Fruit fly (Drosophila melanogaster) whole organism, embryonic: ENCODE data around the gene ND-24L.

Experiments
- CG1024 ChIP-seq: fragments of 200-800 bp; sonication (Bioruptor generic); IDR thresholded peaks from 2 replicates; pipeline ENCODE4 v1.3.6; 2022; ENCODE audit warnings: missing biosample characterization, missing genetic modification characterization
- CG10321 ChIP-seq: fragments of 200-800 bp; sonication (Bioruptor generic); IDR thresholded peaks from 2 replicates; pipeline ENCODE4 v1.3.6; 2022; ENCODE audit warnings: missing biosample characterization, missing genetic modification characterization
- CG11398 ChIP-seq: fragments of 200-800 bp; sonication (Bioruptor generic); optimal IDR thresholded peaks from 2 replicates; lab custom pipeline; 2016; ENCODE audit warnings: missing biosample characterization, missing genetic modification characterization
- CG12155 ChIP-seq: fragments of 200-800 bp; sonication (Bioruptor generic); optimal IDR thresholded peaks from 3 replicates; lab custom pipeline; 2016; ENCODE audit warnings: missing biosample characterization, missing genetic modification characterization
- CG12659 ChIP-seq: fragments of 200-800 bp; sonication (Bioruptor generic); optimal IDR thresholded peaks from 3 replicates; lab custom pipeline; 2017; ENCODE audit warnings: mild to moderate bottlenecking, missing biosample characterization, missing genetic modification reagents, missing genetic modification characterization
- CG17568 ChIP-seq: fragments of 200-800 bp; sonication (Bioruptor generic); optimal IDR thresholded peaks from 2 replicates; lab custom pipeline; 2018; ENCODE audit warnings: missing biosample characterization, mild to moderate bottlenecking, missing genetic modification characterization, moderate library complexity
- CG17829 ChIP-seq: fragments of 200-800 bp; optimal IDR thresholded peaks from 2 replicates; lab custom pipeline; 2019; ENCODE audit warnings: missing biosample characterization, mild to moderate bottlenecking, missing genetic modification characterization, moderate library complexity
- CG18011 ChIP-seq: fragments of 200-800 bp; sonication (Bioruptor generic); optimal IDR thresholded peaks from 2 replicates; lab custom pipeline; 2017; ENCODE audit warnings: missing biosample characterization, missing genetic modification characterization, mild to moderate bottlenecking, moderate library complexity, missing genotype
- CG2199 ChIP-seq: fragments of 200-800 bp; sonication (Bioruptor generic); IDR thresholded peaks from 3 replicates; pipeline ENCODE4 v1.3.6; 2022; ENCODE audit warnings: missing biosample characterization, missing genetic modification characterization
- CG2889 ChIP-seq: fragments of 200-800 bp; sonication (Bioruptor generic); IDR thresholded peaks from 3 replicates; pipeline ENCODE4 v1.3.6; 2022; ENCODE audit warnings: missing biosample characterization, missing genetic modification characterization
- CG30020 ChIP-seq: fragments of 200-800 bp; optimal IDR thresholded peaks from 2 replicates; lab custom pipeline; 2019; ENCODE audit warnings: missing biosample characterization, mild to moderate bottlenecking, missing genetic modification characterization, moderate library complexity
- CG31365 ChIP-seq: fragments of 200-800 bp; sonication (Bioruptor generic); optimal IDR thresholded peaks from 2 replicates; lab custom pipeline; 2018; ENCODE audit warnings: missing biosample characterization, mild to moderate bottlenecking, missing genetic modification characterization
- CG32532 ChIP-seq: fragments of 200-800 bp; sonication (Bioruptor generic); IDR thresholded peaks from 2 replicates; pipeline ENCODE4 v1.3.6; 2022; ENCODE audit warnings: missing biosample characterization, missing genetic modification characterization
- CG7745 ChIP-seq: fragments of 200-800 bp; sonication (Bioruptor generic); optimal IDR thresholded peaks from 2 replicates; lab custom pipeline; 2018; ENCODE audit warnings: missing biosample characterization, mild to moderate bottlenecking, missing genetic modification characterization, moderate library complexity
- CG8089 ChIP-seq: fragments of 200-800 bp; sonication (Bioruptor generic); optimal IDR thresholded peaks from 3 replicates; lab custom pipeline; 2016; ENCODE audit warnings: missing biosample characterization, missing genetic modification characterization
- CG8388 ChIP-seq: fragments of 200-800 bp; sonication (Bioruptor generic); optimal IDR thresholded peaks from 2 replicates; lab custom pipeline; 2019; ENCODE audit warnings: missing biosample characterization, mild to moderate bottlenecking, missing genetic modification characterization, moderate library complexity
- CG8924 ChIP-seq: fragments of 200-800 bp; optimal IDR thresholded peaks from 3 replicates; lab custom pipeline; 2019; ENCODE audit warnings: missing biosample characterization, mild to moderate bottlenecking, missing genetic modification characterization, moderate library complexity
- CTCF ChIP-seq: fragments of 200-800 bp; sonication (Bioruptor generic); optimal IDR thresholded peaks from 2 replicates; lab custom pipeline; 2017; ENCODE audit warnings: missing biosample characterization, mild to moderate bottlenecking, missing genetic modification characterization, moderate library complexity
- CoRest ChIP-seq: fragments of 200-800 bp; sonication (Bioruptor generic); optimal IDR thresholded peaks from 3 replicates; lab custom pipeline; 2018; ENCODE audit warnings: missing biosample characterization, mild to moderate bottlenecking, missing genetic modification characterization, moderate library complexity
- Elba2 ChIP-seq: fragments of 200-800 bp; sonication (Bioruptor generic); optimal IDR thresholded peaks from 3 replicates; lab custom pipeline; 2016; ENCODE audit warnings: missing biosample characterization, missing genetic modification characterization
- Ets97D ChIP-seq: fragments of 200-800 bp; sonication (Bioruptor generic); optimal IDR thresholded peaks from 3 replicates; lab custom pipeline; 2016; ENCODE audit warnings: missing biosample characterization, missing genetic modification characterization
- HHEX ChIP-seq: fragments of 200-800 bp; sonication (Bioruptor generic); optimal IDR thresholded peaks from 3 replicates; lab custom pipeline; 2017; ENCODE audit warnings: missing biosample characterization, mild to moderate bottlenecking, missing genetic modification characterization, missing genetic modification reagents
- Hmx ChIP-seq: fragments of 200-800 bp; sonication (Bioruptor generic); optimal IDR thresholded peaks from 2 replicates; lab custom pipeline; 2016; ENCODE audit warnings: missing biosample characterization, missing genetic modification characterization
- Sin3A ChIP-seq: fragments of >200 bp; optimal IDR thresholded peaks from 2 replicates; lab custom pipeline; 2018
- amos ChIP-seq: fragments of 200-800 bp; sonication (Bioruptor generic); IDR thresholded peaks from 2 replicates; pipeline ENCODE4 v1.3.6; 2022; ENCODE audit warnings: missing biosample characterization, missing genetic modification characterization; ENCODE audit not compliant: partially characterized antibody
- ato ChIP-seq: fragments of 200-800 bp; sonication (Bioruptor generic); IDR thresholded peaks from 2 replicates; pipeline ENCODE4 v1.3.6; 2022; ENCODE audit warnings: missing biosample characterization, missing genetic modification characterization; ENCODE audit not compliant: partially characterized antibody
- caup ChIP-seq: fragments of 200-800 bp; sonication (Bioruptor generic); optimal IDR thresholded peaks from 3 replicates; lab custom pipeline; 2017; ENCODE audit warnings: missing biosample characterization, mild to moderate bottlenecking, missing genetic modification characterization, moderate library complexity; ENCODE audit not compliant: severe bottlenecking
- corto ChIP-seq: fragments of 200-800 bp; sonication (Bioruptor generic); optimal IDR thresholded peaks from 2 replicates; lab custom pipeline; 2016; ENCODE audit warnings: missing biosample characterization, mild to moderate bottlenecking, missing genetic modification characterization, moderate library complexity
- crp ChIP-seq, 2 experiments: fragments of 200-800 bp; sonication (Bioruptor generic); optimal IDR thresholded peaks; 2 replicates in 1 of 2; 3 replicates in 1 of 2; lab custom pipeline; 2017; ENCODE audit warnings: missing biosample characterization in 2 of 2, missing genetic modification characterization in 2 of 2, mild to moderate bottlenecking in 1 of 2, moderate library complexity in 1 of 2
- ewg ChIP-seq: fragments of 200-800 bp; sonication (Bioruptor generic); optimal IDR thresholded peaks from 3 replicates; lab custom pipeline; 2017; ENCODE audit warnings: mild to moderate bottlenecking, missing biosample characterization, missing genetic modification reagents, missing genetic modification characterization
- ftz-f1 ChIP-seq: fragments of 200-800 bp; sonication (Bioruptor generic); optimal IDR thresholded peaks from 2 replicates; lab custom pipeline; 2016; ENCODE audit warnings: missing biosample characterization, missing genetic modification characterization
- gcm ChIP-seq: fragments of 200-800 bp; sonication (Bioruptor generic); optimal IDR thresholded peaks from 2 replicates; lab custom pipeline; 2019; ENCODE audit warnings: missing biosample characterization, mild to moderate bottlenecking, missing genetic modification characterization, moderate library complexity
- gro ChIP-seq: fragments of 200-800 bp; sonication (Bioruptor generic); optimal IDR thresholded peaks from 2 replicates; lab custom pipeline; 2016; ENCODE audit warnings: missing biosample characterization, missing genetic modification characterization
- gsb-n ChIP-seq: fragments of 200-800 bp; sonication (Bioruptor generic); optimal IDR thresholded peaks from 3 replicates; lab custom pipeline; 2018; ENCODE audit warnings: missing biosample characterization, mild to moderate bottlenecking, missing genetic modification characterization
- ind ChIP-seq: fragments of 200-800 bp; sonication (Bioruptor generic); optimal IDR thresholded peaks from 3 replicates; lab custom pipeline; 2016; ENCODE audit warnings: missing biosample characterization, missing genetic modification characterization
- jumu ChIP-seq: fragments of 200-800 bp; sonication (Bioruptor generic); optimal IDR thresholded peaks from 3 replicates; lab custom pipeline; 2016; ENCODE audit warnings: missing biosample characterization, missing genetic modification characterization
- lab ChIP-seq: fragments of 200-800 bp; sonication (Bioruptor generic); optimal IDR thresholded peaks from 3 replicates; lab custom pipeline; 2017; ENCODE audit warnings: missing biosample characterization, missing genetic modification characterization, mild to moderate bottlenecking, moderate library complexity, missing genetic modification reagents
- oc ChIP-seq: fragments of 200-800 bp; sonication (Bioruptor generic); optimal IDR thresholded peaks from 2 replicates; lab custom pipeline; 2018; ENCODE audit warnings: missing biosample characterization, mild to moderate bottlenecking, missing genetic modification characterization, moderate library complexity
- org-1 ChIP-seq: fragments of 200-800 bp; sonication (Bioruptor generic); optimal IDR thresholded peaks from 2 replicates; lab custom pipeline; 2017; ENCODE audit warnings: missing biosample characterization, missing genetic modification characterization
- pho ChIP-seq: fragments of 200-800 bp; sonication (Bioruptor generic); optimal IDR thresholded peaks from 2 replicates; lab custom pipeline; 2016; ENCODE audit warnings: missing biosample characterization, missing genetic modification characterization
- phol ChIP-seq: fragments of 200-800 bp; sonication (Bioruptor generic); optimal IDR thresholded peaks from 3 replicates; lab custom pipeline; 2018; ENCODE audit warnings: missing biosample characterization, mild to moderate bottlenecking, missing genetic modification characterization, moderate library complexity
- pzg ChIP-seq: fragments of 200-800 bp; sonication (Bioruptor generic); optimal IDR thresholded peaks from 3 replicates; lab custom pipeline; 2018; ENCODE audit warnings: missing biosample characterization, mild to moderate bottlenecking, missing genetic modification characterization, moderate library complexity
- salm ChIP-seq: fragments of 200-800 bp; sonication (Bioruptor generic); optimal IDR thresholded peaks from 2 replicates; lab custom pipeline; 2018; ENCODE audit warnings: missing biosample characterization, mild to moderate bottlenecking, missing genetic modification characterization
- seq ChIP-seq: fragments of 200-800 bp; sonication (Bioruptor generic); IDR thresholded peaks from 2 replicates; pipeline ENCODE4 v1.3.6; 2022; ENCODE audit warnings: missing biosample characterization, missing genetic modification characterization
- shn ChIP-seq: fragments of 200-800 bp; sonication (Bioruptor generic); optimal IDR thresholded peaks from 3 replicates; lab custom pipeline; 2016; ENCODE audit warnings: missing biosample characterization, missing genetic modification characterization
- sob ChIP-seq: fragments of 200-800 bp; sonication (Bioruptor generic); IDR thresholded peaks from 2 replicates; pipeline ENCODE4 v1.3.6; 2022; ENCODE audit warnings: missing biosample characterization, missing genetic modification characterization
- sqz ChIP-seq: fragments of 200-800 bp; sonication (Bioruptor generic); optimal IDR thresholded peaks from 3 replicates; lab custom pipeline; 2018; ENCODE audit warnings: missing biosample characterization, mild to moderate bottlenecking, missing genetic modification characterization
- trh ChIP-seq: fragments of 200-800 bp; sonication (Bioruptor generic); optimal IDR thresholded peaks from 2 replicates; lab custom pipeline; 2016; ENCODE audit warnings: missing biosample characterization, missing genetic modification characterization
- tup ChIP-seq: fragments of 200-800 bp; sonication (Bioruptor generic); optimal IDR thresholded peaks from 2 replicates; lab custom pipeline; 2016; ENCODE audit warnings: missing biosample characterization, mild to moderate bottlenecking, missing genetic modification characterization, moderate library complexity
- unc-4 ChIP-seq: fragments of 200-800 bp; sonication (Bioruptor generic); IDR thresholded peaks from 2 replicates; pipeline ENCODE4 v1.3.6; 2022; ENCODE audit warnings: missing biosample characterization, missing genetic modification characterization; ENCODE audit not compliant: partially characterized antibody
- unpg ChIP-seq: fragments of 200-800 bp; sonication (Bioruptor generic); optimal IDR thresholded peaks from 3 replicates; lab custom pipeline; 2018; ENCODE audit warnings: missing biosample characterization, mild to moderate bottlenecking, missing genetic modification characterization, moderate library complexity

The ND-24L gene

dm6 chr3L:17352812-17353211, 32.2 kb upstream of the ND-24L start (continued):
- TF ChIP-seq tup (GFP tag; lab: Kevin White, UChicago), result no peak
- no peak for TF ChIP-seq CG2889 (GFP tag; lab: Robert Waterston, UW)
- TF ChIP-seq Ets97D (GFP tag; lab: Kevin White, UChicago), result peak; percentile 50
- peak; percentile 84 for TF ChIP-seq pzg (GFP tag; lab: Kevin White, UChicago)
- no peak for TF ChIP-seq CG32532 (GFP tag; lab: Robert Waterston, UW)
- TF ChIP-seq trh (GFP tag; lab: Kevin White, UChicago), result no peak
- peak; percentile 46 for TF ChIP-seq CG17829
- TF ChIP-seq seq (GFP tag; lab: Robert Waterston, UW), result no peak
- no peak for TF ChIP-seq salm (tag; lab: Kevin White, UChicago)
- TF ChIP-seq unpg (GFP tag; lab: Kevin White, UChicago), result no peak
- no peak for TF ChIP-seq sqz (GFP tag; lab: Kevin White, UChicago)
- TF ChIP-seq CG8089 (GFP tag; lab: Kevin White, UChicago), result no peak
- no peak for TF ChIP-seq org-1 (GFP tag; lab: Kevin White, UChicago)
- no peak for TF ChIP-seq Hmx
- TF ChIP-seq CG12155 (GFP tag; lab: Kevin White, UChicago), result peak; percentile 30
- TF ChIP-seq sob (GFP tag; lab: Robert Waterston, UW), result 0 out of 2 replicates have a peak, but pooled peaks have one; percentile 15
- TF ChIP-seq CG31365 (tag; lab: Kevin White, UChicago), result no peak
- TF ChIP-seq CG10321 (GFP tag; lab: Robert Waterston, UW), result no peak
- no peak for TF ChIP-seq HHEX (GFP tag; lab: Kevin White, UChicago)
- no peak for TF ChIP-seq oc (tag; lab: Kevin White, UChicago)
- no peak for TF ChIP-seq ftz-f1
- no peak for TF ChIP-seq jumu (GFP tag; lab: Kevin White, UChicago)
- peak; percentile 49 for TF ChIP-seq Sin3A (lab: Kevin White, UChicago)
- TF ChIP-seq gcm, result no peak
- TF ChIP-seq lab (GFP tag; lab: Kevin White, UChicago), result no peak
- TF ChIP-seq ato (GFP tag; lab: Robert Waterston, UW), result no peak
- peak; percentile 50 for TF ChIP-seq phol (tag; lab: Kevin White, UChicago)
- TF ChIP-seq pho (GFP tag; lab: Kevin White, UChicago), result no peak
- peak; percentile 47 for TF ChIP-seq amos (GFP tag; lab: Robert Waterston, UW)
- no peak for TF ChIP-seq CG7745 (tag; lab: Kevin White, UChicago)
- TF ChIP-seq caup (GFP tag; lab: Kevin White, UChicago), result no peak
- no peak for TF ChIP-seq gsb-n (tag; lab: Kevin White, UChicago)
- no peak for TF ChIP-seq gro (GFP tag; lab: Kevin White, UChicago)
- TF ChIP-seq ind (GFP tag; lab: Kevin White, UChicago), result no peak
- no peak for TF ChIP-seq CG1024 (GFP tag; lab: Robert Waterston, UW)
- peak; percentile 37 for TF ChIP-seq CoRest (tag; lab: Kevin White, UChicago)
- TF ChIP-seq Elba2 (GFP tag; lab: Kevin White, UChicago), result peak; percentile 17
- no peak for TF ChIP-seq CG11398
- TF ChIP-seq CTCF (GFP tag; lab: Kevin White, UChicago), result peak; percentile 74
- no peak for TF ChIP-seq shn (GFP tag; lab: Kevin White, UChicago)
- TF ChIP-seq CG30020 (tag; lab: Kevin White, UChicago), result no peak
- TF ChIP-seq CG8388 (GFP tag; lab: Kevin White, UChicago), result peak; percentile 8
- TF ChIP-seq unc-4 (GFP tag; lab: Robert Waterston, UW), result 0 out of 2 replicates have a peak, but pooled peaks have one; percentile 37
- TF ChIP-seq CG12659, result peak; percentile 12
- no peak for TF ChIP-seq ewg (GFP tag; lab: Kevin White, UChicago)
- no peak for TF ChIP-seq CG18011 (GFP tag; lab: Kevin White, UChicago)
- TF ChIP-seq corto (GFP tag; lab: Kevin White, UChicago), result no peak
- peak; percentile 89 to 97 for TF ChIP-seq crp (GFP tag; optimal IDR thresholded peaks at IDR 0.05; lab: Kevin White, UChicago)
- TF ChIP-seq CG2199 (GFP tag; lab: Robert Waterston, UW), result no peak
- TF ChIP-seq CG17568, result no peak
- TF ChIP-seq CG8924 (tag; lab: Kevin White, UChicago), result peak; percentile 64
